Fruit fly (Drosophila melanogaster) whole organism, embryonic: ENCODE measurements around the gene CG32679.

Experiments used
- Asciz ChIP-seq: fragments of 200-800 bp; sonication (Bioruptor generic); optimal IDR thresholded peaks from 2 replicates; lab custom pipeline; 2017; ENCODE audit warnings: missing biosample characterization, mild to moderate bottlenecking, missing genetic modification characterization, missing genetic modification reagents
- CG2712 ChIP-seq: fragments of 200-800 bp; optimal IDR thresholded peaks from 3 replicates; lab custom pipeline; 2019; ENCODE audit warnings: missing biosample characterization, mild to moderate bottlenecking, missing genetic modification characterization, moderate library complexity
- CG4707 ChIP-seq: fragments of 200-800 bp; sonication (Bioruptor generic); optimal IDR thresholded peaks from 2 replicates; lab custom pipeline; 2018; ENCODE audit warnings: missing biosample characterization, mild to moderate bottlenecking, missing genetic modification characterization, moderate library complexity
- CG6765 ChIP-seq: fragments of 200-800 bp; sonication (Bioruptor generic); optimal IDR thresholded peaks from 3 replicates; lab custom pipeline; 2017; ENCODE audit warnings: missing biosample characterization, mild to moderate bottlenecking, missing genetic modification characterization
- CG8478 ChIP-seq: fragments of >200 bp; optimal IDR thresholded peaks from 2 replicates; lab custom pipeline; 2018
- D19A ChIP-seq: fragments of 200-800 bp; optimal IDR thresholded peaks from 3 replicates; lab custom pipeline; 2019; ENCODE audit warnings: missing biosample characterization, mild to moderate bottlenecking, missing genetic modification characterization, moderate library complexity
- Mes4 ChIP-seq: fragments of 200-800 bp; sonication (Bioruptor generic); optimal IDR thresholded peaks from 2 replicates; lab custom pipeline; 2016; ENCODE audit warnings: missing biosample characterization, missing genetic modification characterization
- vvl ChIP-seq: fragments of 200-800 bp; sonication (Bioruptor generic); IDR thresholded peaks from 2 replicates; pipeline ENCODE4 v1.3.6; 2022; ENCODE audit warnings: missing biosample characterization, missing genetic modification characterization
- wek ChIP-seq: fragments of 200-800 bp; sonication (Bioruptor generic); optimal IDR thresholded peaks from 3 replicates; lab custom pipeline; 2018; ENCODE audit warnings: missing biosample characterization, mild to moderate bottlenecking, missing genetic modification characterization, moderate library complexity

- TF ChIP-seq wek (GFP tag; lab: Kevin White, UChicago) (no peak), CG2712 (tag; lab: Kevin White, UChicago) (no peak), CG4707 (GFP tag; lab: Kevin White, UChicago) (no peak), Mes4 (no peak), vvl (GFP tag; lab: Robert Waterston, UW) (no peak), Asciz (GFP tag; lab: Kevin White, UChicago) (no peak), D19A (tag; lab: Kevin White, UChicago) (no peak), CG8478 (lab: Kevin White, UChicago) (no peak), CG6765 (GFP tag; lab: Kevin White, UChicago) (no peak)
Observed at dm6 chrX:10318416-10318961, 48.8 kb downstream of the CG32679 start.
